Worm (Caenorhabditis elegans) whole organism, L4 larva: Measurements from ENCODE around the gene prmn-1.

Experiments
- F49E8.2 ChIP-seq: sonication (generic microtip); optimal IDR thresholded peaks from 2 replicates; lab custom pipeline; 2016; ENCODE audit warnings: missing compliant biosample characterization, mild to moderate bottlenecking, missing genetic modification characterization, borderline replicate concordance
- R02D3.7 ChIP-seq: fragments of 150-350 bp; sonication (generic microtip); optimal IDR thresholded peaks from 3 replicates; lab custom pipeline; 2014; ENCODE audit warnings: missing biosample characterization, missing genetic modification characterization
- T20F7.1 ChIP-seq: fragments of 200-800 bp; sonication (Bioruptor generic); optimal IDR thresholded peaks from 2 replicates; lab custom pipeline; 2018; ENCODE audit warnings: mild to moderate bottlenecking, missing genetic modification characterization, missing compliant biosample characterization
- ZK337.2 ChIP-seq: fragments of 200-800 bp; sonication (Bioruptor generic); IDR thresholded peaks from 2 replicates; pipeline ENCODE4 v1.3.6; 2022; ENCODE audit warnings: missing genetic modification reagents, missing genetic modification characterization, missing compliant biosample characterization
- ZK546.5 ChIP-seq, 2 experiments: sonication (generic microtip); optimal IDR thresholded peaks; 2 replicates each; lab custom pipeline; 2017; ENCODE audit warnings: missing biosample characterization in 2 of 2, missing genetic modification characterization in 2 of 2
- aly-2 ChIP-seq: sonication (generic microtip); optimal IDR thresholded peaks from 2 replicates; lab custom pipeline; 2018; ENCODE audit warnings: missing biosample characterization, missing genetic modification characterization
- attf-4 ChIP-seq: sonication (generic microtip); optimal IDR thresholded peaks from 3 replicates; lab custom pipeline; 2017; ENCODE audit warnings: missing biosample characterization, missing genetic modification characterization
- ceh-44 ChIP-seq: fragments of 200-800 bp; sonication (Bioruptor generic); IDR thresholded peaks from 2 replicates; pipeline ENCODE4 v1.3.6; 2022; ENCODE audit warnings: missing genetic modification reagents, missing genetic modification characterization, missing compliant biosample characterization
- ceh-82 ChIP-seq: sonication (generic microtip); optimal IDR thresholded peaks from 2 replicates; lab custom pipeline; 2017; ENCODE audit warnings: missing biosample characterization, missing genetic modification characterization
- ces-1 ChIP-seq: fragments of 150-350 bp; sonication (generic microtip); optimal IDR thresholded peaks from 4 replicates; lab custom pipeline; 2014; ENCODE audit warnings: missing biosample characterization, missing genetic modification reagents, missing genetic modification characterization
- ctbp-1 ChIP-seq: fragments of 200-800 bp; sonication (Bioruptor generic); IDR thresholded peaks from 2 replicates; pipeline ENCODE4 v1.3.6; 2022; ENCODE audit warnings: missing genetic modification reagents, missing genetic modification characterization, missing compliant biosample characterization
- daf-16 ChIP-seq, 3 experiments: sonication (generic microtip); optimal IDR thresholded peaks; 2 replicates each; lab custom pipeline; 2016 to 2017; ENCODE audit warnings: missing genetic modification characterization in 3 of 3, missing genetic modification reagents in 3 of 3, mild to moderate bottlenecking in 2 of 3, missing compliant biosample characterization in 2 of 3, missing biosample characterization in 1 of 3, moderate library complexity in 1 of 3
- dmd-6 ChIP-seq: fragments of 200-800 bp; sonication (Bioruptor generic); IDR thresholded peaks from 2 replicates; pipeline ENCODE4 v1.3.6; 2022; ENCODE audit warnings: missing genetic modification reagents, missing genetic modification characterization, missing compliant biosample characterization
- dve-1 ChIP-seq: sonication (generic microtip); optimal IDR thresholded peaks from 2 replicates; lab custom pipeline; 2017; ENCODE audit warnings: antibody characterized with exemption, mild to moderate bottlenecking, missing genetic modification characterization, missing compliant biosample characterization; ENCODE audit not compliant: insufficient read depth
- egl-43 ChIP-seq: fragments of 200-800 bp; sonication (Bioruptor generic); IDR thresholded peaks from 2 replicates; pipeline ENCODE4 v1.3.6; 2022; ENCODE audit warnings: missing genetic modification reagents, missing genetic modification characterization, missing compliant biosample characterization
- fkh-10 ChIP-seq: fragments of 150-350 bp; optimal IDR thresholded peaks from 2 replicates; lab custom pipeline; 2014; ENCODE audit warnings: missing biosample characterization, missing genetic modification reagents, missing genetic modification characterization
- fos-1 ChIP-seq: fragments of 150-350 bp; optimal IDR thresholded peaks from 2 replicates; lab custom pipeline; 2014; ENCODE audit warnings: missing biosample characterization, missing genetic modification characterization
- gei-8 ChIP-seq: fragments of 200-800 bp; sonication (Bioruptor generic); optimal IDR thresholded peaks from 2 replicates; lab custom pipeline; 2018; ENCODE audit warnings: mild to moderate bottlenecking, missing genetic modification characterization, missing compliant biosample characterization
- hif-1 ChIP-seq, 2 experiments: sonication (generic microtip); optimal IDR thresholded peaks; 2 replicates each; lab custom pipeline; 2016 to 2017; ENCODE audit warnings: missing compliant biosample characterization in 2 of 2, missing genetic modification characterization in 2 of 2, missing genetic modification reagents in 2 of 2, missing genotype in 2 of 2, mild to moderate bottlenecking in 1 of 2
- hlh-11 ChIP-seq: fragments of 200-800 bp; sonication (Bioruptor generic); optimal IDR thresholded peaks from 2 replicates; lab custom pipeline; 2018; ENCODE audit warnings: mild to moderate bottlenecking, missing genetic modification characterization, missing compliant biosample characterization
- hlh-30 ChIP-seq: sonication (generic microtip); optimal IDR thresholded peaks from 2 replicates; lab custom pipeline; 2017; ENCODE audit warnings: antibody characterized with exemption, mild to moderate bottlenecking, missing genetic modification characterization, missing compliant biosample characterization; ENCODE audit not compliant: insufficient read depth
- hmg-1.1 ChIP-seq: fragments of 200-800 bp; sonication (Bioruptor generic); IDR thresholded peaks from 2 replicates; pipeline ENCODE4 v1.3.6; 2022; ENCODE audit warnings: missing genetic modification reagents, missing genetic modification characterization, missing compliant biosample characterization
- lim-7 ChIP-seq: fragments of 200-800 bp; sonication (Bioruptor generic); IDR thresholded peaks from 2 replicates; pipeline ENCODE4 v1.3.6; 2022; ENCODE audit warnings: missing genetic modification characterization, missing compliant biosample characterization
- lin-15B ChIP-seq: fragments of 150-350 bp; sonication (generic microtip); optimal IDR thresholded peaks from 3 replicates; lab custom pipeline; 2014; ENCODE audit warnings: missing biosample characterization, missing genetic modification characterization
- lin-29 ChIP-seq: fragments of 200-800 bp; sonication (Bioruptor generic); IDR thresholded peaks from 2 replicates; pipeline ENCODE4 v1.3.6; 2022; ENCODE audit warnings: missing genetic modification reagents, missing genetic modification characterization, missing compliant biosample characterization
- lin-38 ChIP-seq: fragments of 200-800 bp; sonication (Bioruptor generic); IDR thresholded peaks from 2 replicates; pipeline ENCODE4 v1.3.6; 2022; ENCODE audit warnings: missing genetic modification reagents, missing genetic modification characterization, missing compliant biosample characterization
- mdl-1 ChIP-seq, 2 experiments: fragments of 150-350 bp in 1 of 2; sonication (generic microtip) in 1 of 2; optimal IDR thresholded peaks; 2 replicates each; lab custom pipeline; 2014 to 2017; ENCODE audit warnings: missing biosample characterization in 2 of 2, missing genetic modification characterization in 2 of 2
- mes-2 ChIP-seq: sonication (generic microtip); optimal IDR thresholded peaks from 2 replicates; lab custom pipeline; 2016; ENCODE audit warnings: missing genotype, mild to moderate bottlenecking, missing genetic modification characterization, missing compliant biosample characterization; ENCODE audit not compliant: poor library complexity, severe bottlenecking
- mxl-2 ChIP-seq: fragments of 200-800 bp; sonication (Bioruptor generic); conservative IDR thresholded peaks from 2 replicates; pipeline ENCODE4 v1.3.6; 2022; ENCODE audit warnings: missing genetic modification reagents, missing genetic modification characterization, missing compliant biosample characterization
- mxl-3 ChIP-seq: fragments of 200-800 bp; sonication (Bioruptor generic); optimal IDR thresholded peaks from 2 replicates; lab custom pipeline; 2018; ENCODE audit warnings: mild to moderate bottlenecking, missing genetic modification characterization, missing compliant biosample characterization
- nhr-102 ChIP-seq: sonication (generic microtip); optimal IDR thresholded peaks from 2 replicates; lab custom pipeline; 2016; ENCODE audit warnings: mild to moderate bottlenecking, missing genetic modification characterization, moderate library complexity, missing compliant biosample characterization
- nhr-11 ChIP-seq: fragments of 150-350 bp; optimal IDR thresholded peaks from 2 replicates; lab custom pipeline; 2014; ENCODE audit warnings: missing biosample characterization, missing genetic modification characterization
- nhr-111 ChIP-seq: fragments of 200-800 bp; sonication (Bioruptor generic); optimal IDR thresholded peaks from 2 replicates; lab custom pipeline; 2018; ENCODE audit warnings: mild to moderate bottlenecking, missing genetic modification characterization, missing compliant biosample characterization
- nhr-237 ChIP-seq: sonication (generic microtip); optimal IDR thresholded peaks from 2 replicates; lab custom pipeline; 2017; ENCODE audit warnings: missing biosample characterization, missing genetic modification characterization
- nhr-25 ChIP-seq: sonication (generic microtip); optimal IDR thresholded peaks from 2 replicates; lab custom pipeline; 2017; ENCODE audit warnings: missing genetic modification characterization, mild to moderate bottlenecking, missing compliant biosample characterization, antibody characterized with exemption, moderate library complexity, borderline replicate concordance; ENCODE audit not compliant: insufficient read depth
- nhr-28 ChIP-seq: fragments of 150-350 bp; optimal IDR thresholded peaks from 2 replicates; lab custom pipeline; 2014; ENCODE audit warnings: missing biosample characterization, missing genetic modification characterization
- nhr-76 ChIP-seq: fragments of 150-350 bp; optimal IDR thresholded peaks from 2 replicates; lab custom pipeline; 2014; ENCODE audit warnings: missing biosample characterization, missing genetic modification characterization
- nhr-77 ChIP-seq: fragments of 150-350 bp; optimal IDR thresholded peaks from 2 replicates; lab custom pipeline; 2014; ENCODE audit warnings: missing biosample characterization, missing genetic modification characterization
- pqm-1 ChIP-seq: sonication (generic microtip); optimal IDR thresholded peaks from 2 replicates; lab custom pipeline; 2017; ENCODE audit warnings: missing biosample characterization, missing genetic modification characterization
- rbr-2 ChIP-seq: sonication (generic microtip); optimal IDR thresholded peaks from 2 replicates; lab custom pipeline; 2016; ENCODE audit warnings: missing genotype, missing genetic modification characterization, missing compliant biosample characterization
- snpc-1.2 ChIP-seq: fragments of 200-800 bp; sonication (Bioruptor generic); IDR thresholded peaks from 2 replicates; pipeline ENCODE4 v1.3.6; 2022; ENCODE audit warnings: missing genetic modification reagents, missing genetic modification characterization, missing compliant biosample characterization
- tag-97 ChIP-seq: fragments of 200-800 bp; sonication (Bioruptor generic); IDR thresholded peaks from 2 replicates; pipeline ENCODE4 v1.3.6; 2022; ENCODE audit warnings: missing genetic modification characterization, missing compliant biosample characterization
- unc-39 ChIP-seq: sonication (generic microtip); optimal IDR thresholded peaks from 2 replicates; lab custom pipeline; 2017; ENCODE audit warnings: missing biosample characterization, missing genetic modification characterization
- unc-62 ChIP-seq, 3 experiments: fragments of 150-350 bp in 1 of 3; sonication (generic microtip); optimal IDR thresholded peaks in 2 of 3; peaks in 1 of 3; 1 replicate in 1 of 3; 2 replicates in 2 of 3; lab custom pipeline; 2014 to 2017; ENCODE audit warnings: missing biosample characterization in 3 of 3, missing genetic modification characterization in 3 of 3, missing genetic modification reagents in 3 of 3, missing genotype in 1 of 3
- zag-1 ChIP-seq: fragments of 150-350 bp; optimal IDR thresholded peaks from 2 replicates; lab custom pipeline; 2014; ENCODE audit warnings: missing biosample characterization, missing genetic modification characterization

prmn-1 gene

ce11 chrX:11418667-11419066, 33.8 kb downstream of the prmn-1 start, which contains the start of gene F46C3.2:
Gene F46C3.2, minus strand, starts transcription at chrX:11418767.
- TF ChIP-seq rbr-2 (tag; lab: Kevin White, UChicago) (no peak), ctbp-1 (GFP tag; lab: Robert Waterston, UW) (no peak), T20F7.1 (GFP tag; lab: Kevin White, UChicago) (no peak), nhr-76 (tag; lab: Kevin White, UChicago) (no peak), dve-1 (tag; lab: Kevin White, UChicago) (no peak), daf-16 (GFP tag; optimal IDR thresholded peaks at IDR 0.05; lab: Kevin White, UChicago) (no peak), daf-16 (tag; optimal IDR thresholded peaks at IDR 0.05; lab: Kevin White, UChicago) (peak; percentile 35), lin-29 (GFP tag; lab: Robert Waterston, UW) (no peak), snpc-1.2 (GFP tag; lab: Robert Waterston, UW) (no peak), attf-4 (tag; lab: Kevin White, UChicago) (no peak), nhr-111 (GFP tag; lab: Kevin White, UChicago) (no peak), pqm-1 (peak; percentile 40), ceh-82 (tag; lab: Kevin White, UChicago) (no peak), hlh-11 (tag; lab: Kevin White, UChicago) (no peak), ZK337.2 (GFP tag; lab: Robert Waterston, UW) (no peak), ZK546.5 (tag; optimal IDR thresholded peaks at IDR 0.05; lab: Kevin White, UChicago) (no peak), hif-1 (tag; optimal IDR thresholded peaks at IDR 0.05; lab: Kevin White, UChicago) (no peak), nhr-77 (tag; lab: Kevin White, UChicago) (no peak), dmd-6 (GFP tag; lab: Robert Waterston, UW) (no peak), unc-39 (tag; lab: Kevin White, UChicago) (no peak), nhr-25 (tag; lab: Kevin White, UChicago) (no peak), nhr-28 (tag; lab: Kevin White, UChicago) (peak; percentile 16)

ce11 chrX:11419988-11420387, 35.1 kb downstream of the prmn-1 start, which contains the start of gene F46C3.6:
Gene F46C3.6, minus strand, starts transcription at chrX:11420074.
- TF ChIP-seq mxl-2: no peak
- TF ChIP-seq hlh-11 (tag; lab: Kevin White, UChicago): peak; percentile 13
- TF ChIP-seq hlh-30: peak; percentile 22
- TF ChIP-seq egl-43 (GFP tag; lab: Robert Waterston, UW): no peak
- 0 out of 2 replicates have a peak, but pooled peaks have one; percentile 39 for TF ChIP-seq tag-97
- TF ChIP-seq lim-7 (GFP tag; lab: Robert Waterston, UW): 0 out of 2 replicates have a peak, but pooled peaks have one; percentile 36
- TF ChIP-seq mdl-1 (tag; optimal IDR thresholded peaks at IDR 0.05; lab: Kevin White, UChicago): peak in 1 of 2 experiments; percentile 7
- peak; percentile 10 for TF ChIP-seq mxl-3
- TF ChIP-seq, all 104 proteins: peak for 6

ce11 chrX:11426647-11427046, 41.8 kb downstream of the prmn-1 start:
- peak; percentile 14 for TF ChIP-seq nhr-28 (tag; lab: Kevin White, UChicago)
- TF ChIP-seq lin-15B: no peak
- TF ChIP-seq hmg-1.1: no peak
- no peak for TF ChIP-seq F49E8.2 (tag; lab: Kevin White, UChicago)
- no peak for TF ChIP-seq aly-2 (tag; lab: Kevin White, UChicago)
- no peak for TF ChIP-seq ctbp-1 (GFP tag; lab: Robert Waterston, UW)
- TF ChIP-seq unc-62 (GFP tag; optimal IDR thresholded peaks at IDR 0.05 in 1 of 2; lab: Kevin White, UChicago): no peak
- TF ChIP-seq unc-62 (tag; optimal IDR thresholded peaks at IDR 0.05; lab: Kevin White, UChicago): no peak
- TF ChIP-seq egl-43 (GFP tag; lab: Robert Waterston, UW): no peak
- TF ChIP-seq gei-8 (GFP tag; lab: Kevin White, UChicago): no peak
- TF ChIP-seq ces-1 (GFP tag; lab: Kevin White, UChicago): no peak
- no peak for TF ChIP-seq mxl-2
- TF ChIP-seq hif-1 (tag; optimal IDR thresholded peaks at IDR 0.05; lab: Kevin White, UChicago): no peak
- TF ChIP-seq fos-1 (tag; lab: Kevin White, UChicago): no peak
- no peak for TF ChIP-seq nhr-77 (tag; lab: Kevin White, UChicago)
- peak; percentile 20 for TF ChIP-seq hlh-11 (tag; lab: Kevin White, UChicago)
- no peak for TF ChIP-seq daf-16 (GFP tag; optimal IDR thresholded peaks at IDR 0.05; lab: Kevin White, UChicago)
- peak; percentile 86 for TF ChIP-seq daf-16 (tag; optimal IDR thresholded peaks at IDR 0.05; lab: Kevin White, UChicago)
- no peak for TF ChIP-seq dmd-6 (GFP tag; lab: Robert Waterston, UW)
- TF ChIP-seq zag-1: no peak
- no peak for TF ChIP-seq nhr-11 (tag; lab: Kevin White, UChicago)
- no peak for TF ChIP-seq R02D3.7 (tag; lab: Kevin White, UChicago)
- TF ChIP-seq nhr-102 (tag; lab: Kevin White, UChicago): no peak
- no peak for TF ChIP-seq ceh-44 (GFP tag; lab: Robert Waterston, UW)
- TF ChIP-seq mes-2 (tag; lab: Kevin White, UChicago): no peak
- no peak for TF ChIP-seq lin-38 (GFP tag; lab: Robert Waterston, UW)
- TF ChIP-seq fkh-10 (GFP tag; lab: Kevin White, UChicago): no peak
- TF ChIP-seq nhr-237: no peak
